Fruit fly (Drosophila melanogaster) whole organism, prepupa: ENCODE results near the gene RpS19b.
A peak's percentile ranks its signal among the peaks of the same experiment; 100 is the strongest.

ENCODE experiments used
- Blimp-1 ChIP-seq: fragments of 200-800 bp; sonication (Bioruptor generic); optimal IDR thresholded peaks from 3 replicates; lab custom pipeline; 2017; ENCODE audit warnings: missing biosample characterization, missing genetic modification characterization, mild to moderate bottlenecking, moderate library complexity, missing genetic modification reagents
- CG10669 ChIP-seq: fragments of 200-800 bp; sonication (Bioruptor generic); optimal IDR thresholded peaks from 3 replicates; lab custom pipeline; 2018; ENCODE audit warnings: missing biosample characterization, mild to moderate bottlenecking, missing genetic modification characterization, moderate library complexity
- CG11294 ChIP-seq: fragments of 200-800 bp; sonication (Bioruptor generic); IDR thresholded peaks from 2 replicates; pipeline ENCODE4 v1.3.6; 2022; ENCODE audit warnings: missing biosample characterization, missing genetic modification characterization
- CG11762 ChIP-seq: fragments of 200-800 bp; sonication (Bioruptor generic); optimal IDR thresholded peaks from 3 replicates; lab custom pipeline; 2016; ENCODE audit warnings: missing biosample characterization, missing genetic modification characterization; ENCODE audit not compliant: insufficient read depth
- CG11902 ChIP-seq: fragments of 200-800 bp; sonication (Bioruptor generic); optimal IDR thresholded peaks from 3 replicates; lab custom pipeline; 2016; ENCODE audit warnings: missing biosample characterization, missing genetic modification characterization
- CG15336 ChIP-seq: fragments of 200-800 bp; sonication (Bioruptor generic); IDR thresholded peaks from 2 replicates; pipeline ENCODE4 v1.3.6; 2022; ENCODE audit warnings: missing biosample characterization, missing genetic modification characterization
- CG1621 ChIP-seq: fragments of 200-800 bp; sonication (Bioruptor generic); optimal IDR thresholded peaks from 3 replicates; lab custom pipeline; 2018; ENCODE audit warnings: missing biosample characterization, mild to moderate bottlenecking, missing genetic modification characterization
- CG16779 ChIP-seq: fragments of 200-800 bp; sonication (Bioruptor generic); optimal IDR thresholded peaks from 3 replicates; lab custom pipeline; 2017; ENCODE audit warnings: missing biosample characterization, mild to moderate bottlenecking, missing genetic modification characterization
- CG3032 ChIP-seq: fragments of 200-800 bp; optimal IDR thresholded peaks from 2 replicates; lab custom pipeline; 2019; ENCODE audit warnings: missing biosample characterization, mild to moderate bottlenecking, missing genetic modification characterization, moderate library complexity
- CG31627 ChIP-seq: fragments of 200-800 bp; sonication (Bioruptor generic); optimal IDR thresholded peaks from 3 replicates; lab custom pipeline; 2016; ENCODE audit warnings: missing biosample characterization, missing genetic modification characterization
- CG32006 ChIP-seq: fragments of 200-800 bp; sonication (Bioruptor generic); optimal IDR thresholded peaks from 3 replicates; lab custom pipeline; 2017; ENCODE audit warnings: missing biosample characterization, mild to moderate bottlenecking, missing genetic modification characterization
- CG34406 ChIP-seq: fragments of 200-800 bp; sonication (Bioruptor generic); optimal IDR thresholded peaks from 3 replicates; lab custom pipeline; 2016; ENCODE audit warnings: missing biosample characterization, missing genetic modification characterization
- CG4318 ChIP-seq: fragments of 200-800 bp; sonication (Bioruptor generic); optimal IDR thresholded peaks from 3 replicates; lab custom pipeline; 2017; ENCODE audit warnings: missing biosample characterization, mild to moderate bottlenecking, missing genetic modification characterization
- CG6163 ChIP-seq: fragments of 200-800 bp; sonication (Bioruptor generic); IDR thresholded peaks from 3 replicates; pipeline ENCODE4 v1.3.6; 2022; ENCODE audit warnings: missing biosample characterization, missing genetic modification characterization
- CG6792 ChIP-seq: fragments of 200-800 bp; sonication (Bioruptor generic); optimal IDR thresholded peaks from 3 replicates; lab custom pipeline; 2016; ENCODE audit warnings: missing biosample characterization, missing genetic modification characterization
- CG6808 ChIP-seq: fragments of 200-800 bp; sonication (Bioruptor generic); optimal IDR thresholded peaks from 3 replicates; lab custom pipeline; 2017; ENCODE audit warnings: missing biosample characterization, missing genetic modification characterization, mild to moderate bottlenecking, moderate library complexity, missing genetic modification reagents
- CG7368 ChIP-seq: fragments of 200-800 bp; sonication (Bioruptor generic); optimal IDR thresholded peaks from 3 replicates; lab custom pipeline; 2016; ENCODE audit warnings: missing biosample characterization, missing genetic modification characterization
- CG8119 ChIP-seq: fragments of 200-800 bp; sonication (Bioruptor generic); IDR thresholded peaks from 3 replicates; pipeline ENCODE4 v1.3.6; 2022; ENCODE audit warnings: missing biosample characterization, missing genetic modification characterization
- CG8319 ChIP-seq: fragments of 200-800 bp; sonication (Bioruptor generic); optimal IDR thresholded peaks from 3 replicates; lab custom pipeline; 2016; ENCODE audit warnings: missing biosample characterization, missing genetic modification characterization
- CG8632 ChIP-seq: fragments of 200-800 bp; sonication (Bioruptor generic); optimal IDR thresholded peaks from 3 replicates; lab custom pipeline; 2016; ENCODE audit warnings: missing biosample characterization, missing genetic modification characterization
- CG9139 ChIP-seq: fragments of 200-800 bp; sonication (Bioruptor generic); optimal IDR thresholded peaks from 3 replicates; lab custom pipeline; 2017; ENCODE audit warnings: missing biosample characterization, mild to moderate bottlenecking, missing genetic modification characterization
- Eip75B ChIP-seq: fragments of 200-800 bp; sonication (Bioruptor generic); optimal IDR thresholded peaks from 3 replicates; lab custom pipeline; 2016; ENCODE audit warnings: missing biosample characterization, missing genetic modification characterization
- Eip78C ChIP-seq: fragments of 200-800 bp; sonication (Bioruptor generic); peaks from one replicate; lab custom pipeline; 2016; ENCODE audit warnings: missing biosample characterization, missing genetic modification characterization
- Eip93F ChIP-seq: fragments of 200-800 bp; sonication (Bioruptor generic); optimal IDR thresholded peaks from 2 replicates; lab custom pipeline; 2016; ENCODE audit warnings: missing biosample characterization, mild to moderate bottlenecking, missing genetic modification characterization
- Ets96B ChIP-seq: fragments of 200-800 bp; optimal IDR thresholded peaks from 2 replicates; lab custom pipeline; 2019; ENCODE audit warnings: missing biosample characterization, mild to moderate bottlenecking, missing genetic modification characterization, moderate library complexity
- Gug ChIP-seq: fragments of 200-800 bp; sonication (Bioruptor generic); IDR thresholded peaks from 2 replicates; pipeline ENCODE4 v1.3.6; 2022; ENCODE audit warnings: missing biosample characterization, missing genetic modification characterization
- Hr39 ChIP-seq: fragments of 200-800 bp; sonication (Bioruptor generic); optimal IDR thresholded peaks from 2 replicates; lab custom pipeline; 2016; ENCODE audit warnings: missing biosample characterization, missing genetic modification characterization
- Hr4 ChIP-seq: fragments of 200-800 bp; sonication (Bioruptor generic); optimal IDR thresholded peaks from 3 replicates; lab custom pipeline; 2016; ENCODE audit warnings: missing biosample characterization, missing genetic modification characterization
- Smox ChIP-seq: fragments of 200-800 bp; sonication (Bioruptor generic); optimal IDR thresholded peaks from 3 replicates; lab custom pipeline; 2016; ENCODE audit warnings: missing biosample characterization, missing genetic modification characterization
- achi ChIP-seq: fragments of 200-800 bp; sonication (Bioruptor generic); optimal IDR thresholded peaks from 3 replicates; lab custom pipeline; 2016; ENCODE audit warnings: missing biosample characterization, missing genetic modification characterization
- acj6 ChIP-seq: fragments of 200-800 bp; sonication (Bioruptor generic); optimal IDR thresholded peaks from 3 replicates; lab custom pipeline; 2016; ENCODE audit warnings: missing biosample characterization, missing genetic modification characterization
- cyc ChIP-seq: fragments of 200-800 bp; sonication (Bioruptor generic); optimal IDR thresholded peaks from 3 replicates; lab custom pipeline; 2016; ENCODE audit warnings: missing biosample characterization, missing genetic modification characterization
- dac ChIP-seq: fragments of 200-800 bp; sonication (Bioruptor generic); optimal IDR thresholded peaks from 2 replicates; lab custom pipeline; 2017; ENCODE audit warnings: missing biosample characterization, mild to moderate bottlenecking, missing genetic modification characterization
- dsx ChIP-seq: fragments of 200-800 bp; optimal IDR thresholded peaks from 3 replicates; lab custom pipeline; 2019; ENCODE audit warnings: missing biosample characterization, mild to moderate bottlenecking, missing genetic modification characterization, moderate library complexity; ENCODE audit not compliant: poor library complexity, severe bottlenecking
- eg ChIP-seq: fragments of 200-800 bp; sonication (Bioruptor generic); IDR thresholded peaks from 3 replicates; pipeline ENCODE4 v1.3.6; 2022; ENCODE audit warnings: missing biosample characterization, missing genetic modification characterization
- fd59A ChIP-seq: fragments of 200-800 bp; sonication (Bioruptor generic); optimal IDR thresholded peaks from 2 replicates; lab custom pipeline; 2017; ENCODE audit warnings: missing biosample characterization, mild to moderate bottlenecking, missing genetic modification characterization, missing genetic modification reagents
- fd85E ChIP-seq: fragments of 200-800 bp; sonication (Bioruptor generic); optimal IDR thresholded peaks from 3 replicates; lab custom pipeline; 2016; ENCODE audit warnings: missing biosample characterization, missing genetic modification characterization
- lz ChIP-seq: fragments of 200-800 bp; sonication (Bioruptor generic); optimal IDR thresholded peaks from 3 replicates; lab custom pipeline; 2016; ENCODE audit warnings: missing biosample characterization, missing genetic modification characterization
- net ChIP-seq: fragments of 200-800 bp; sonication (Bioruptor generic); optimal IDR thresholded peaks from 3 replicates; lab custom pipeline; 2016; ENCODE audit warnings: missing biosample characterization, missing genetic modification characterization
- ss ChIP-seq, 2 experiments: fragments of 200-800 bp; sonication (Bioruptor generic); optimal IDR thresholded peaks; 2 replicates in 1 of 2; 3 replicates in 1 of 2; lab custom pipeline; 2017 to 2018; ENCODE audit warnings: mild to moderate bottlenecking in 2 of 2, missing biosample characterization in 2 of 2, missing genetic modification characterization in 2 of 2, moderate library complexity in 1 of 2
- topi ChIP-seq: fragments of 200-800 bp; sonication (Bioruptor generic); optimal IDR thresholded peaks from 3 replicates; lab custom pipeline; 2016; ENCODE audit warnings: missing biosample characterization, missing genetic modification characterization

The RpS19b gene

dm6 chr3R:23962781-23963222, 29.5 kb upstream of the RpS19b start, which contains the start of gene CG31140 (continued):
- peak; percentile 25 to 65 for TF ChIP-seq ss (GFP tag; optimal IDR thresholded peaks at IDR 0.05; lab: Kevin White, UChicago)
- no peak for TF ChIP-seq CG8632 (GFP tag; lab: Kevin White, UChicago)
- TF ChIP-seq CG10669, result no peak
- peak; percentile 31 for TF ChIP-seq Eip75B (GFP tag; lab: Kevin White, UChicago)
- no peak for TF ChIP-seq CG11762 (GFP tag; lab: Kevin White, UChicago)
- TF ChIP-seq CG31627, result no peak
- no peak for TF ChIP-seq Blimp-1 (GFP tag; lab: Kevin White, UChicago)
- TF ChIP-seq Hr4, result no peak
- TF ChIP-seq CG7368 (GFP tag; lab: Kevin White, UChicago), result peak; percentile 47
- TF ChIP-seq CG16779 (tag; lab: Kevin White, UChicago), result peak; percentile 54
- peak; percentile 48 for TF ChIP-seq CG1621 (tag; lab: Kevin White, UChicago)
- no peak for TF ChIP-seq cyc (GFP tag; lab: Kevin White, UChicago)
- no peak for TF ChIP-seq CG4318 (GFP tag; lab: Kevin White, UChicago)
- no peak for TF ChIP-seq Hr39 (GFP tag; lab: Kevin White, UChicago)

dm6 chr3R:23960865-23961264, 27.5 kb upstream of the RpS19b start:
- TF ChIP-seq acj6 (GFP tag; lab: Kevin White, UChicago) (no peak), Hr39 (GFP tag; lab: Kevin White, UChicago) (no peak), CG3032 (tag; lab: Kevin White, UChicago) (no peak), CG4318 (GFP tag; lab: Kevin White, UChicago) (no peak), CG6163 (GFP tag; lab: Robert Waterston, UW) (no peak), dsx (GFP tag; lab: Kevin White, UChicago) (no peak), Hr4 (no peak), ss (GFP tag; optimal IDR thresholded peaks at IDR 0.05; lab: Kevin White, UChicago) (no peak), CG31627 (no peak), CG11762 (GFP tag; lab: Kevin White, UChicago) (no peak), Ets96B (tag; lab: Kevin White, UChicago) (no peak), dac (GFP tag; lab: Kevin White, UChicago) (no peak), CG32006 (GFP tag; lab: Kevin White, UChicago) (no peak), net (GFP tag; lab: Kevin White, UChicago) (no peak), Eip78C (GFP tag; lab: Kevin White, UChicago) (no peak), CG10669 (no peak), CG7368 (GFP tag; lab: Kevin White, UChicago) (no peak), topi (GFP tag; lab: Kevin White, UChicago) (no peak), CG16779 (tag; lab: Kevin White, UChicago) (no peak)

dm6 chr3R:23958091-23958838, 24.9 kb upstream of the RpS19b start, which contains the start of the genes GluProRS and AP-1sigma:
Gene GluProRS, minus strand, starts transcription at chr3R:23958391.
Gene AP-1sigma, plus strand, starts transcription at chr3R:23958651.
- peak; percentile 77 for TF ChIP-seq CG4318 (GFP tag; lab: Kevin White, UChicago)
- peak; percentile 87 for TF ChIP-seq Eip75B (GFP tag; lab: Kevin White, UChicago)
- TF ChIP-seq eg (GFP tag; lab: Robert Waterston, UW), result peak; percentile 97
- peak; percentile 63 for TF ChIP-seq CG8632 (GFP tag; lab: Kevin White, UChicago)
- peak; percentile 95 for TF ChIP-seq Eip78C (GFP tag; lab: Kevin White, UChicago)
- peak; percentile 91 for TF ChIP-seq CG31627
- TF ChIP-seq achi, result peak; percentile 79
- peak; percentile 92 for TF ChIP-seq lz (GFP tag; lab: Kevin White, UChicago)
- peak; percentile 86 for TF ChIP-seq CG3032 (tag; lab: Kevin White, UChicago)
- peak; percentile 91 for TF ChIP-seq acj6 (GFP tag; lab: Kevin White, UChicago)
- TF ChIP-seq CG9139 (GFP tag; lab: Kevin White, UChicago), result no peak
- peak; percentile 90 for TF ChIP-seq Gug
- peak; percentile 57 for TF ChIP-seq Eip93F (GFP tag; lab: Kevin White, UChicago)
- TF ChIP-seq CG8119, result peak; percentile 90
- peak; percentile 89 for TF ChIP-seq CG11902 (GFP tag; lab: Kevin White, UChicago)
- TF ChIP-seq CG6792 (GFP tag; lab: Kevin White, UChicago), result peak; percentile 83
- TF ChIP-seq CG11762 (GFP tag; lab: Kevin White, UChicago), result peak; percentile 65
- peak; percentile 66 for TF ChIP-seq CG1621 (tag; lab: Kevin White, UChicago)
- TF ChIP-seq Blimp-1 (GFP tag; lab: Kevin White, UChicago), result peak; percentile 60
- TF ChIP-seq fd59A (GFP tag; lab: Kevin White, UChicago), result peak; percentile 59
- TF ChIP-seq Hr39 (GFP tag; lab: Kevin White, UChicago), result peak; percentile 89
- TF ChIP-seq net (GFP tag; lab: Kevin White, UChicago), result peak; percentile 82
- peak; percentile 79 for TF ChIP-seq CG8319
- peak; percentile 90 for TF ChIP-seq CG15336 (GFP tag; lab: Robert Waterston, UW)
- peak; percentile 67 for TF ChIP-seq CG6808
- peak; percentile 88 for TF ChIP-seq Smox
- peak; percentile 91 for TF ChIP-seq CG11294 (GFP tag; lab: Robert Waterston, UW)
- TF ChIP-seq Hr4, result peak; percentile 87
- TF ChIP-seq ss (GFP tag; optimal IDR thresholded peaks at IDR 0.05; lab: Kevin White, UChicago), result peak; percentile 20 to 65
- peak; percentile 50 for TF ChIP-seq fd85E (GFP tag; lab: Kevin White, UChicago)
- peak; percentile 65 for TF ChIP-seq CG34406 (GFP tag; lab: Kevin White, UChicago)
- peak; percentile 76 for TF ChIP-seq dsx (GFP tag; lab: Kevin White, UChicago)
- peak; percentile 87 for TF ChIP-seq topi (GFP tag; lab: Kevin White, UChicago)
